Fruit fly (Drosophila melanogaster) whole organism, embryonic: ENCODE measurements around the gene Polr3F.
A peak's percentile ranks its signal among the peaks of the same experiment; 100 is the strongest.

Experiments
- ATbp ChIP-seq: fragments of 200-800 bp; sonication (Bioruptor generic); optimal IDR thresholded peaks from 2 replicates; lab custom pipeline; 2017; ENCODE audit warnings: missing biosample characterization, mild to moderate bottlenecking, missing genetic modification characterization, missing genetic modification reagents
- Asciz ChIP-seq: fragments of 200-800 bp; sonication (Bioruptor generic); optimal IDR thresholded peaks from 2 replicates; lab custom pipeline; 2017; ENCODE audit warnings: missing biosample characterization, mild to moderate bottlenecking, missing genetic modification characterization, missing genetic modification reagents
- CG10366 ChIP-seq: fragments of 200-800 bp; sonication (Bioruptor generic); IDR thresholded peaks from 2 replicates; pipeline ENCODE4 v1.3.6; 2022; ENCODE audit warnings: missing biosample characterization, missing genetic modification characterization
- CG11398 ChIP-seq: fragments of 200-800 bp; sonication (Bioruptor generic); optimal IDR thresholded peaks from 2 replicates; lab custom pipeline; 2016; ENCODE audit warnings: missing biosample characterization, missing genetic modification characterization
- CG11456 ChIP-seq: fragments of 200-800 bp; sonication (Bioruptor generic); IDR thresholded peaks from 3 replicates; pipeline ENCODE4 v1.3.6; 2022; ENCODE audit warnings: missing biosample characterization, missing genetic modification characterization
- CG14860 ChIP-seq: fragments of 200-800 bp; sonication (Bioruptor generic); IDR thresholded peaks from 3 replicates; pipeline ENCODE4 v1.3.6; 2022; ENCODE audit warnings: missing biosample characterization, missing genetic modification characterization; ENCODE audit not compliant: partially characterized antibody
- CG15601 ChIP-seq: fragments of 200-800 bp; sonication (Bioruptor generic); optimal IDR thresholded peaks from 3 replicates; lab custom pipeline; 2019; ENCODE audit warnings: missing biosample characterization, mild to moderate bottlenecking, missing genetic modification characterization, moderate library complexity
- CG17359 ChIP-seq: fragments of 200-800 bp; sonication (Bioruptor generic); optimal IDR thresholded peaks from 3 replicates; lab custom pipeline; 2018; ENCODE audit warnings: missing biosample characterization, mild to moderate bottlenecking, missing genetic modification characterization, moderate library complexity
- CG18262 ChIP-seq: fragments of 200-800 bp; optimal IDR thresholded peaks from 3 replicates; lab custom pipeline; 2019; ENCODE audit warnings: missing biosample characterization, mild to moderate bottlenecking, missing genetic modification characterization, moderate library complexity
- CG2712 ChIP-seq: fragments of 200-800 bp; optimal IDR thresholded peaks from 3 replicates; lab custom pipeline; 2019; ENCODE audit warnings: missing biosample characterization, mild to moderate bottlenecking, missing genetic modification characterization, moderate library complexity
- CG2889 ChIP-seq: fragments of 200-800 bp; sonication (Bioruptor generic); IDR thresholded peaks from 3 replicates; pipeline ENCODE4 v1.3.6; 2022; ENCODE audit warnings: missing biosample characterization, missing genetic modification characterization
- CG32532 ChIP-seq: fragments of 200-800 bp; sonication (Bioruptor generic); IDR thresholded peaks from 2 replicates; pipeline ENCODE4 v1.3.6; 2022; ENCODE audit warnings: missing biosample characterization, missing genetic modification characterization
- CG3726 ChIP-seq: fragments of 200-800 bp; sonication (Bioruptor generic); IDR thresholded peaks from 3 replicates; pipeline ENCODE4, ENCODE4 v1.3.6; 2022; ENCODE audit warnings: missing biosample characterization, missing genetic modification characterization
- CG4360 ChIP-seq: fragments of 200-800 bp; sonication (Bioruptor generic); IDR thresholded peaks from 2 replicates; pipeline ENCODE4 v1.3.6; 2022; ENCODE audit warnings: missing biosample characterization, missing genetic modification characterization
- CG43689 ChIP-seq: fragments of 200-800 bp; sonication (Bioruptor generic); IDR thresholded peaks from 2 replicates; pipeline ENCODE4 v1.3.6; 2022; ENCODE audit warnings: missing biosample characterization, missing genetic modification characterization
- CG4820 ChIP-seq: fragments of 200-800 bp; sonication (Bioruptor generic); optimal IDR thresholded peaks from 3 replicates; lab custom pipeline; 2016; ENCODE audit warnings: missing biosample characterization, missing genetic modification characterization
- CG5245 ChIP-seq: fragments of 200-800 bp; sonication (Bioruptor generic); optimal IDR thresholded peaks from 3 replicates; lab custom pipeline; 2016; ENCODE audit warnings: missing biosample characterization, missing genetic modification characterization
- CG7556 ChIP-seq: fragments of 200-800 bp; sonication (Bioruptor generic); optimal IDR thresholded peaks from 2 replicates; lab custom pipeline; 2017; ENCODE audit warnings: missing biosample characterization, mild to moderate bottlenecking, missing genetic modification characterization
- CG7745 ChIP-seq: fragments of 200-800 bp; sonication (Bioruptor generic); optimal IDR thresholded peaks from 2 replicates; lab custom pipeline; 2018; ENCODE audit warnings: missing biosample characterization, mild to moderate bottlenecking, missing genetic modification characterization, moderate library complexity
- CG7786 ChIP-seq: fragments of 200-800 bp; sonication (Bioruptor generic); optimal IDR thresholded peaks from 2 replicates; lab custom pipeline; 2016; ENCODE audit warnings: missing biosample characterization, missing genetic modification characterization
- CG8089 ChIP-seq: fragments of 200-800 bp; sonication (Bioruptor generic); optimal IDR thresholded peaks from 3 replicates; lab custom pipeline; 2016; ENCODE audit warnings: missing biosample characterization, missing genetic modification characterization
- CG8388 ChIP-seq: fragments of 200-800 bp; sonication (Bioruptor generic); optimal IDR thresholded peaks from 2 replicates; lab custom pipeline; 2019; ENCODE audit warnings: missing biosample characterization, mild to moderate bottlenecking, missing genetic modification characterization, moderate library complexity
- CG9727 ChIP-seq: fragments of 200-800 bp; sonication (Bioruptor generic); optimal IDR thresholded peaks from 3 replicates; lab custom pipeline; 2017; ENCODE audit warnings: missing biosample characterization, mild to moderate bottlenecking, missing genetic modification characterization
- CkIIα-i1 ChIP-seq: fragments of 200-800 bp; sonication (Bioruptor generic); IDR thresholded peaks from 2 replicates; pipeline ENCODE4 v1.3.6; 2022; ENCODE audit warnings: missing biosample characterization, missing genetic modification characterization
- Dek ChIP-seq: fragments of 200-800 bp; sonication (Bioruptor generic); optimal IDR thresholded peaks from 3 replicates; lab custom pipeline; 2019; ENCODE audit warnings: missing biosample characterization, mild to moderate bottlenecking, missing genetic modification characterization, moderate library complexity
- Gsc ChIP-seq: fragments of 200-800 bp; sonication (Bioruptor generic); IDR thresholded peaks from 2 replicates; pipeline ENCODE4 v1.3.6; 2022; ENCODE audit warnings: missing biosample characterization, missing genetic modification characterization
- HLH3B ChIP-seq: fragments of 200-800 bp; sonication (Bioruptor generic); IDR thresholded peaks from 2 replicates; pipeline ENCODE4 v1.3.6; 2022; ENCODE audit warnings: missing biosample characterization, missing genetic modification characterization
- HmgZ ChIP-seq: fragments of 200-800 bp; sonication (Bioruptor generic); optimal IDR thresholded peaks from 2 replicates; lab custom pipeline; 2018; ENCODE audit warnings: missing biosample characterization, mild to moderate bottlenecking, missing genetic modification characterization
- Meics ChIP-seq: fragments of 200-800 bp; sonication (Bioruptor generic); optimal IDR thresholded peaks from 2 replicates; lab custom pipeline; 2017; ENCODE audit warnings: missing biosample characterization, mild to moderate bottlenecking, missing genetic modification characterization
- NFAT ChIP-seq: fragments of 200-800 bp; sonication (Bioruptor generic); IDR thresholded peaks from 2 replicates; pipeline ENCODE4 v1.3.6; 2022; ENCODE audit warnings: missing biosample characterization, missing genetic modification characterization
- Pdp1 ChIP-seq, 2 experiments: fragments of 200-800 bp; sonication (Bioruptor generic); optimal IDR thresholded peaks; 3 replicates each; lab custom pipeline; 2016; ENCODE audit warnings: missing biosample characterization in 2 of 2, missing genetic modification characterization in 2 of 2, mild to moderate bottlenecking in 1 of 2, moderate library complexity in 1 of 2
- Sox100B ChIP-seq: fragments of 200-800 bp; sonication (Bioruptor generic); optimal IDR thresholded peaks from 3 replicates; lab custom pipeline; 2018; ENCODE audit warnings: missing biosample characterization, mild to moderate bottlenecking, missing genetic modification characterization
- Sry-β ChIP-seq: fragments of 200-800 bp; sonication (Bioruptor generic); optimal IDR thresholded peaks from 2 replicates; lab custom pipeline; 2018; ENCODE audit warnings: missing biosample characterization, mild to moderate bottlenecking, missing genetic modification characterization, moderate library complexity
- abd-A ChIP-seq: fragments of 200-800 bp; sonication (Bioruptor generic); optimal IDR thresholded peaks from 3 replicates; lab custom pipeline; 2019; ENCODE audit warnings: missing biosample characterization, mild to moderate bottlenecking, missing genetic modification characterization, moderate library complexity
- chif ChIP-seq, 2 experiments: fragments of 200-800 bp; sonication (Bioruptor generic); optimal IDR thresholded peaks; 3 replicates each; lab custom pipeline; 2016; ENCODE audit warnings: missing biosample characterization in 2 of 2, missing genetic modification characterization in 2 of 2
- chinmo ChIP-seq: fragments of 200-800 bp; sonication (Bioruptor generic); IDR thresholded peaks from 4 replicates; pipeline ENCODE4 v1.3.6; 2022; ENCODE audit warnings: missing biosample characterization, missing genetic modification characterization; ENCODE audit not compliant: partially characterized antibody
- ci ChIP-seq: fragments of 200-800 bp; sonication (Bioruptor generic); IDR thresholded peaks from 3 replicates; pipeline ENCODE4 v1.3.6; 2022; ENCODE audit warnings: missing biosample characterization, missing genetic modification characterization
- dpn ChIP-seq, 2 experiments: fragments of 200-800 bp; sonication (Bioruptor generic); optimal IDR thresholded peaks; 3 replicates each; lab custom pipeline; 2016; ENCODE audit warnings: missing biosample characterization in 2 of 2, missing genetic modification characterization in 2 of 2
- fd102C ChIP-seq: fragments of 200-800 bp; sonication (Bioruptor generic); optimal IDR thresholded peaks from 2 replicates; lab custom pipeline; 2018; ENCODE audit warnings: missing biosample characterization, mild to moderate bottlenecking, missing genetic modification characterization, moderate library complexity
- fu2 ChIP-seq: fragments of 200-800 bp; sonication (Bioruptor generic); optimal IDR thresholded peaks from 2 replicates; lab custom pipeline; 2016; ENCODE audit warnings: missing biosample characterization, missing genetic modification characterization
- knrl ChIP-seq: fragments of 200-800 bp; sonication (Bioruptor generic); IDR thresholded peaks from 3 replicates; pipeline ENCODE4 v1.3.6; 2022; ENCODE audit warnings: missing biosample characterization, missing genetic modification characterization; ENCODE audit not compliant: partially characterized antibody
- nau ChIP-seq: fragments of 200-800 bp; sonication (Bioruptor generic); optimal IDR thresholded peaks from 3 replicates; lab custom pipeline; 2017; ENCODE audit warnings: missing biosample characterization, mild to moderate bottlenecking, missing genetic modification characterization, missing genetic modification reagents
- nerfin-1 ChIP-seq: fragments of 200-800 bp; sonication (Bioruptor generic); optimal IDR thresholded peaks from 3 replicates; lab custom pipeline; 2019; ENCODE audit warnings: missing biosample characterization, mild to moderate bottlenecking, missing genetic modification characterization, moderate library complexity
- pho ChIP-seq: fragments of 200-800 bp; sonication (Bioruptor generic); optimal IDR thresholded peaks from 2 replicates; lab custom pipeline; 2016; ENCODE audit warnings: missing biosample characterization, missing genetic modification characterization
- sc ChIP-seq, 3 experiments: fragments of >200 bp in 2 of 3; fragments of 200-800 bp in 1 of 3; sonication (Bioruptor generic) in 1 of 3; optimal IDR thresholded peaks; 2 replicates in 2 of 3; 3 replicates in 1 of 3; lab custom pipeline; 2017; ENCODE audit warnings: mild to moderate bottlenecking in 1 of 3, missing biosample characterization in 1 of 3, missing genetic modification characterization in 1 of 3, missing genetic modification reagents in 1 of 3
- scrt ChIP-seq: fragments of 200-800 bp; sonication (Bioruptor generic); optimal IDR thresholded peaks from 2 replicates; lab custom pipeline; 2018; ENCODE audit warnings: missing biosample characterization, mild to moderate bottlenecking, missing genetic modification characterization, moderate library complexity
- sisA ChIP-seq: fragments of 200-800 bp; sonication (Bioruptor generic); IDR thresholded peaks from 2 replicates; pipeline ENCODE4 v1.3.6; 2022; ENCODE audit warnings: missing biosample characterization, missing genetic modification characterization
- unc-4 ChIP-seq: fragments of 200-800 bp; sonication (Bioruptor generic); IDR thresholded peaks from 2 replicates; pipeline ENCODE4 v1.3.6; 2022; ENCODE audit warnings: missing biosample characterization, missing genetic modification characterization; ENCODE audit not compliant: partially characterized antibody
- vnd ChIP-seq: fragments of 200-800 bp; sonication (Bioruptor generic); IDR thresholded peaks from 3 replicates; pipeline ENCODE4 v1.3.6; 2022; ENCODE audit warnings: missing biosample characterization, missing genetic modification characterization; ENCODE audit not compliant: partially characterized antibody

The Polr3F gene

dm6 chr3R:22358810-22359209 lies 8.4 kb downstream of the Polr3F start (continued):
- TF ChIP-seq unc-4 (no peak), nau (GFP tag; lab: Kevin White, UChicago) (peak; percentile 86), CG2712 (peak; percentile 79), fu2 (GFP tag; lab: Kevin White, UChicago) (no peak), ATbp (GFP tag; lab: Kevin White, UChicago) (peak; percentile 77), CG3726 (GFP tag; lab: Robert Waterston, UW) (0 out of 3 replicates have a peak, but pooled peaks have one; percentile 50), Sry-β (peak; percentile 42), Dek (peak; percentile 17), CG9727 (GFP tag; lab: Kevin White, UChicago) (peak; percentile 81), HLH3B (GFP tag; lab: Robert Waterston, UW) (peak; percentile 79), nerfin-1 (tag; lab: Kevin White, UChicago) (peak; percentile 69), CG18262 (tag; lab: Kevin White, UChicago) (peak; percentile 78), CG32532 (GFP tag; lab: Robert Waterston, UW) (peak; percentile 73), HmgZ (tag; lab: Kevin White, UChicago) (peak; percentile 33), CG43689 (GFP tag; lab: Robert Waterston, UW) (0 out of 2 replicates have a peak, but pooled peaks have one; percentile 27), CkIIα-i1 (GFP tag; lab: Robert Waterston, UW) (no peak), CG15601 (tag; lab: Kevin White, UChicago) (peak; percentile 86), abd-A (tag; lab: Kevin White, UChicago) (no peak), CG2889 (GFP tag; lab: Robert Waterston, UW) (peak; percentile 49; the same call in 1 of the 3 replicates), knrl (GFP tag; lab: Robert Waterston, UW) (no peak), CG8089 (GFP tag; lab: Kevin White, UChicago) (peak; percentile 59), sc (optimal IDR thresholded peaks at IDR 0.05; lab: Kevin White, UChicago) (no peak), sc (GFP tag; optimal IDR thresholded peaks at IDR 0.05; lab: Kevin White, UChicago) (peak; percentile 89), sisA (peak; percentile 46; the same call in 1 of the 2 replicates), CG11398 (GFP tag; lab: Kevin White, UChicago) (peak; percentile 37), CG17359 (tag; lab: Kevin White, UChicago) (peak; percentile 90), CG7745 (tag; lab: Kevin White, UChicago) (peak; percentile 60), Sox100B (GFP tag; lab: Kevin White, UChicago) (peak; percentile 77), CG4360 (GFP tag; lab: Robert Waterston, UW) (peak; percentile 61; the same call in 1 of the 2 replicates), CG11456 (GFP tag; lab: Robert Waterston, UW) (0 out of 3 replicates have a peak, but pooled peaks have one; percentile 35), scrt (GFP tag; lab: Kevin White, UChicago) (peak; percentile 6), dpn (GFP tag; optimal IDR thresholded peaks at IDR 0.05; lab: Kevin White, UChicago) (peak in 1 of 2 experiments; percentile 64), vnd (no peak), NFAT (0 out of 2 replicates have a peak, but pooled peaks have one; percentile 31), chinmo (GFP tag; lab: Robert Waterston, UW) (no peak), CG8388 (GFP tag; lab: Kevin White, UChicago) (peak; percentile 37), CG14860 (no peak), pho (GFP tag; lab: Kevin White, UChicago) (no peak), ci (GFP tag; lab: Robert Waterston, UW) (peak; percentile 82), CG7556 (peak; percentile 67), Asciz (GFP tag; lab: Kevin White, UChicago) (peak; percentile 92), fd102C (no peak), chif (GFP tag; optimal IDR thresholded peaks at IDR 0.05; lab: Kevin White, UChicago) (peak; percentile 52 to 60), Pdp1 (GFP tag; optimal IDR thresholded peaks at IDR 0.05; lab: Kevin White, UChicago) (peak in 1 of 2 experiments; percentile 57), CG4820 (GFP tag; lab: Kevin White, UChicago) (peak; percentile 79), Gsc (GFP tag; lab: Robert Waterston, UW) (no peak), CG7786 (GFP tag; lab: Kevin White, UChicago) (peak; percentile 28), CG10366 (peak; percentile 50), CG5245 (GFP tag; lab: Kevin White, UChicago) (peak; percentile 80), Meics (GFP tag; lab: Kevin White, UChicago) (peak; percentile 52)
